Fruit fly (Drosophila melanogaster) whole organism, prepupa: ENCODE data around the gene CG6195.

Source experiments
- Blimp-1 ChIP-seq: fragments of 200-800 bp; sonication (Bioruptor generic); optimal IDR thresholded peaks from 3 replicates; lab custom pipeline; 2017; ENCODE audit warnings: missing biosample characterization, missing genetic modification characterization, mild to moderate bottlenecking, moderate library complexity, missing genetic modification reagents
- CG10631 ChIP-seq: fragments of 200-800 bp; sonication (Bioruptor generic); optimal IDR thresholded peaks from 2 replicates; lab custom pipeline; 2016; ENCODE audit warnings: missing biosample characterization, missing genetic modification characterization
- CG10669 ChIP-seq: fragments of 200-800 bp; sonication (Bioruptor generic); optimal IDR thresholded peaks from 3 replicates; lab custom pipeline; 2018; ENCODE audit warnings: missing biosample characterization, mild to moderate bottlenecking, missing genetic modification characterization, moderate library complexity
- CG11294 ChIP-seq: fragments of 200-800 bp; sonication (Bioruptor generic); IDR thresholded peaks from 2 replicates; pipeline ENCODE4 v1.3.6; 2022; ENCODE audit warnings: missing biosample characterization, missing genetic modification characterization
- CG11762 ChIP-seq: fragments of 200-800 bp; sonication (Bioruptor generic); optimal IDR thresholded peaks from 3 replicates; lab custom pipeline; 2016; ENCODE audit warnings: missing biosample characterization, missing genetic modification characterization; ENCODE audit not compliant: insufficient read depth
- CG11902 ChIP-seq: fragments of 200-800 bp; sonication (Bioruptor generic); optimal IDR thresholded peaks from 3 replicates; lab custom pipeline; 2016; ENCODE audit warnings: missing biosample characterization, missing genetic modification characterization
- CG15336 ChIP-seq: fragments of 200-800 bp; sonication (Bioruptor generic); IDR thresholded peaks from 2 replicates; pipeline ENCODE4 v1.3.6; 2022; ENCODE audit warnings: missing biosample characterization, missing genetic modification characterization
- CG1621 ChIP-seq: fragments of 200-800 bp; sonication (Bioruptor generic); optimal IDR thresholded peaks from 3 replicates; lab custom pipeline; 2018; ENCODE audit warnings: missing biosample characterization, mild to moderate bottlenecking, missing genetic modification characterization
- CG16779 ChIP-seq: fragments of 200-800 bp; sonication (Bioruptor generic); optimal IDR thresholded peaks from 3 replicates; lab custom pipeline; 2017; ENCODE audit warnings: missing biosample characterization, mild to moderate bottlenecking, missing genetic modification characterization
- CG3032 ChIP-seq: fragments of 200-800 bp; optimal IDR thresholded peaks from 2 replicates; lab custom pipeline; 2019; ENCODE audit warnings: missing biosample characterization, mild to moderate bottlenecking, missing genetic modification characterization, moderate library complexity
- CG31627 ChIP-seq: fragments of 200-800 bp; sonication (Bioruptor generic); optimal IDR thresholded peaks from 3 replicates; lab custom pipeline; 2016; ENCODE audit warnings: missing biosample characterization, missing genetic modification characterization
- CG32006 ChIP-seq: fragments of 200-800 bp; sonication (Bioruptor generic); optimal IDR thresholded peaks from 3 replicates; lab custom pipeline; 2017; ENCODE audit warnings: missing biosample characterization, mild to moderate bottlenecking, missing genetic modification characterization
- CG34406 ChIP-seq: fragments of 200-800 bp; sonication (Bioruptor generic); optimal IDR thresholded peaks from 3 replicates; lab custom pipeline; 2016; ENCODE audit warnings: missing biosample characterization, missing genetic modification characterization
- CG3919 ChIP-seq: fragments of 200-800 bp; sonication (Bioruptor generic); optimal IDR thresholded peaks from 3 replicates; lab custom pipeline; 2016; ENCODE audit warnings: missing biosample characterization, missing genetic modification characterization
- CG4318 ChIP-seq: fragments of 200-800 bp; sonication (Bioruptor generic); optimal IDR thresholded peaks from 3 replicates; lab custom pipeline; 2017; ENCODE audit warnings: missing biosample characterization, mild to moderate bottlenecking, missing genetic modification characterization
- CG6163 ChIP-seq: fragments of 200-800 bp; sonication (Bioruptor generic); IDR thresholded peaks from 3 replicates; pipeline ENCODE4 v1.3.6; 2022; ENCODE audit warnings: missing biosample characterization, missing genetic modification characterization
- CG6276 ChIP-seq: fragments of 200-800 bp; sonication (Bioruptor generic); optimal IDR thresholded peaks from 2 replicates; lab custom pipeline; 2017; ENCODE audit warnings: missing biosample characterization, mild to moderate bottlenecking, missing genetic modification characterization
- CG6792 ChIP-seq: fragments of 200-800 bp; sonication (Bioruptor generic); optimal IDR thresholded peaks from 3 replicates; lab custom pipeline; 2016; ENCODE audit warnings: missing biosample characterization, missing genetic modification characterization
- CG6808 ChIP-seq: fragments of 200-800 bp; sonication (Bioruptor generic); optimal IDR thresholded peaks from 3 replicates; lab custom pipeline; 2017; ENCODE audit warnings: missing biosample characterization, missing genetic modification characterization, mild to moderate bottlenecking, moderate library complexity, missing genetic modification reagents
- CG6854 ChIP-seq: fragments of 200-800 bp; sonication (Bioruptor generic); optimal IDR thresholded peaks from 2 replicates; lab custom pipeline; 2017; ENCODE audit warnings: missing biosample characterization, mild to moderate bottlenecking, missing genetic modification characterization
- CG7368 ChIP-seq: fragments of 200-800 bp; sonication (Bioruptor generic); optimal IDR thresholded peaks from 3 replicates; lab custom pipeline; 2016; ENCODE audit warnings: missing biosample characterization, missing genetic modification characterization
- CG8319 ChIP-seq: fragments of 200-800 bp; sonication (Bioruptor generic); optimal IDR thresholded peaks from 3 replicates; lab custom pipeline; 2016; ENCODE audit warnings: missing biosample characterization, missing genetic modification characterization
- CG8632 ChIP-seq: fragments of 200-800 bp; sonication (Bioruptor generic); optimal IDR thresholded peaks from 3 replicates; lab custom pipeline; 2016; ENCODE audit warnings: missing biosample characterization, missing genetic modification characterization
- Eip75B ChIP-seq: fragments of 200-800 bp; sonication (Bioruptor generic); optimal IDR thresholded peaks from 3 replicates; lab custom pipeline; 2016; ENCODE audit warnings: missing biosample characterization, missing genetic modification characterization
- Eip78C ChIP-seq: fragments of 200-800 bp; sonication (Bioruptor generic); peaks from one replicate; lab custom pipeline; 2016; ENCODE audit warnings: missing biosample characterization, missing genetic modification characterization
- Eip93F ChIP-seq: fragments of 200-800 bp; sonication (Bioruptor generic); optimal IDR thresholded peaks from 2 replicates; lab custom pipeline; 2016; ENCODE audit warnings: missing biosample characterization, mild to moderate bottlenecking, missing genetic modification characterization
- Ets21C ChIP-seq: fragments of 200-800 bp; sonication (Bioruptor generic); optimal IDR thresholded peaks from 3 replicates; lab custom pipeline; 2016; ENCODE audit warnings: missing biosample characterization, missing genetic modification characterization
- Gug ChIP-seq: fragments of 200-800 bp; sonication (Bioruptor generic); IDR thresholded peaks from 2 replicates; pipeline ENCODE4 v1.3.6; 2022; ENCODE audit warnings: missing biosample characterization, missing genetic modification characterization
- Hr38 ChIP-seq: sonication (Bioruptor generic); optimal IDR thresholded peaks from 2 replicates; lab custom pipeline; 2016; ENCODE audit warnings: missing biosample characterization, missing genetic modification characterization
- Hr39 ChIP-seq: fragments of 200-800 bp; sonication (Bioruptor generic); optimal IDR thresholded peaks from 2 replicates; lab custom pipeline; 2016; ENCODE audit warnings: missing biosample characterization, missing genetic modification characterization
- Lpt ChIP-seq: fragments of 200-800 bp; sonication (Bioruptor generic); optimal IDR thresholded peaks from 3 replicates; lab custom pipeline; 2016; ENCODE audit warnings: missing biosample characterization, missing genetic modification characterization
- Met ChIP-seq: fragments of 200-800 bp; sonication (Bioruptor generic); optimal IDR thresholded peaks from 3 replicates; lab custom pipeline; 2016; ENCODE audit warnings: missing biosample characterization, missing genetic modification characterization
- Sox102F ChIP-seq: fragments of 200-800 bp; sonication (Bioruptor generic); optimal IDR thresholded peaks from 2 replicates; lab custom pipeline; 2016; ENCODE audit warnings: missing biosample characterization, mild to moderate bottlenecking, missing genetic modification characterization
- Sox15 ChIP-seq: fragments of 200-800 bp; sonication (Bioruptor generic); optimal IDR thresholded peaks from 3 replicates; lab custom pipeline; 2016; ENCODE audit warnings: missing biosample characterization, missing genetic modification characterization
- achi ChIP-seq: fragments of 200-800 bp; sonication (Bioruptor generic); optimal IDR thresholded peaks from 3 replicates; lab custom pipeline; 2016; ENCODE audit warnings: missing biosample characterization, missing genetic modification characterization
- acj6 ChIP-seq: fragments of 200-800 bp; sonication (Bioruptor generic); optimal IDR thresholded peaks from 3 replicates; lab custom pipeline; 2016; ENCODE audit warnings: missing biosample characterization, missing genetic modification characterization
- cyc ChIP-seq: fragments of 200-800 bp; sonication (Bioruptor generic); optimal IDR thresholded peaks from 3 replicates; lab custom pipeline; 2016; ENCODE audit warnings: missing biosample characterization, missing genetic modification characterization
- dac ChIP-seq: fragments of 200-800 bp; sonication (Bioruptor generic); optimal IDR thresholded peaks from 2 replicates; lab custom pipeline; 2017; ENCODE audit warnings: missing biosample characterization, mild to moderate bottlenecking, missing genetic modification characterization
- dsx ChIP-seq: fragments of 200-800 bp; optimal IDR thresholded peaks from 3 replicates; lab custom pipeline; 2019; ENCODE audit warnings: missing biosample characterization, mild to moderate bottlenecking, missing genetic modification characterization, moderate library complexity; ENCODE audit not compliant: poor library complexity, severe bottlenecking
- eg ChIP-seq: fragments of 200-800 bp; sonication (Bioruptor generic); IDR thresholded peaks from 3 replicates; pipeline ENCODE4 v1.3.6; 2022; ENCODE audit warnings: missing biosample characterization, missing genetic modification characterization
- esn ChIP-seq: fragments of 200-800 bp; sonication (Bioruptor generic); optimal IDR thresholded peaks from 2 replicates; lab custom pipeline; 2016; ENCODE audit warnings: missing biosample characterization, mild to moderate bottlenecking, missing genetic modification characterization, moderate library complexity
- fd59A ChIP-seq: fragments of 200-800 bp; sonication (Bioruptor generic); optimal IDR thresholded peaks from 2 replicates; lab custom pipeline; 2017; ENCODE audit warnings: missing biosample characterization, mild to moderate bottlenecking, missing genetic modification characterization, missing genetic modification reagents
- fkh ChIP-seq: fragments of 200-800 bp; sonication (Bioruptor generic); optimal IDR thresholded peaks from 3 replicates; lab custom pipeline; 2017; ENCODE audit warnings: missing biosample characterization, mild to moderate bottlenecking, missing genetic modification characterization, moderate library complexity
- net ChIP-seq: fragments of 200-800 bp; sonication (Bioruptor generic); optimal IDR thresholded peaks from 3 replicates; lab custom pipeline; 2016; ENCODE audit warnings: missing biosample characterization, missing genetic modification characterization
- pdm3 ChIP-seq: fragments of 200-800 bp; sonication (Bioruptor generic); optimal IDR thresholded peaks from 3 replicates; lab custom pipeline; 2016; ENCODE audit warnings: missing biosample characterization, missing genetic modification characterization
- salr ChIP-seq, 2 experiments: fragments of 200-800 bp; sonication (Bioruptor generic); optimal IDR thresholded peaks; 3 replicates each; lab custom pipeline; 2016 to 2018; ENCODE audit warnings: missing biosample characterization in 2 of 2, missing genetic modification characterization in 2 of 2, mild to moderate bottlenecking in 1 of 2
- spab ChIP-seq: fragments of 200-800 bp; sonication (Bioruptor generic); optimal IDR thresholded peaks from 2 replicates; lab custom pipeline; 2017; ENCODE audit warnings: missing biosample characterization, mild to moderate bottlenecking, missing genetic modification characterization, missing genetic modification reagents
- ss ChIP-seq, 2 experiments: fragments of 200-800 bp; sonication (Bioruptor generic); optimal IDR thresholded peaks; 2 replicates in 1 of 2; 3 replicates in 1 of 2; lab custom pipeline; 2017 to 2018; ENCODE audit warnings: mild to moderate bottlenecking in 2 of 2, missing biosample characterization in 2 of 2, missing genetic modification characterization in 2 of 2, moderate library complexity in 1 of 2
- svp ChIP-seq: fragments of 200-800 bp; sonication (Bioruptor generic); peaks from one replicate; lab custom pipeline; 2016; ENCODE audit warnings: missing biosample characterization, missing genetic modification characterization
- topi ChIP-seq: fragments of 200-800 bp; sonication (Bioruptor generic); optimal IDR thresholded peaks from 3 replicates; lab custom pipeline; 2016; ENCODE audit warnings: missing biosample characterization, missing genetic modification characterization
- vri ChIP-seq: fragments of 200-800 bp; sonication (Bioruptor generic); optimal IDR thresholded peaks from 3 replicates; lab custom pipeline; 2016; ENCODE audit warnings: missing biosample characterization, mild to moderate bottlenecking, missing genetic modification characterization

The CG6195 gene

dm6 chr3R:19641498-19642065 is 6.6 kb downstream of the CG6195 start:
- TF ChIP-seq dac (GFP tag; lab: Kevin White, UChicago) (peak; percentile 55), Sox102F (peak; percentile 73), CG11762 (GFP tag; lab: Kevin White, UChicago) (peak; percentile 55), Lpt (peak; percentile 73), CG16779 (tag; lab: Kevin White, UChicago) (peak; percentile 50), svp (GFP tag; lab: Kevin White, UChicago) (peak; percentile 86), Hr38 (GFP tag; lab: Kevin White, UChicago) (no peak), fd59A (GFP tag; lab: Kevin White, UChicago) (peak; percentile 46), acj6 (GFP tag; lab: Kevin White, UChicago) (peak; percentile 69), spab (GFP tag; lab: Kevin White, UChicago) (peak; percentile 54), topi (peak; percentile 77), CG10631 (GFP tag; lab: Kevin White, UChicago) (peak; percentile 80), esn (GFP tag; lab: Kevin White, UChicago) (peak; percentile 85), CG8632 (peak; percentile 83), CG32006 (GFP tag; lab: Kevin White, UChicago) (peak; percentile 82), Eip78C (GFP tag; lab: Kevin White, UChicago) (peak; percentile 95), net (GFP tag; lab: Kevin White, UChicago) (peak; percentile 78), CG6276 (GFP tag; lab: Kevin White, UChicago) (peak; percentile 86), salr (GFP tag; optimal IDR thresholded peaks at IDR 0.05; lab: Kevin White, UChicago) (peak in 1 of 2 experiments; percentile 80), CG6854 (GFP tag; lab: Kevin White, UChicago) (no peak), Sox15 (GFP tag; lab: Kevin White, UChicago) (peak; percentile 60), achi (GFP tag; lab: Kevin White, UChicago) (peak; percentile 76), Eip93F (GFP tag; lab: Kevin White, UChicago) (peak; percentile 52), Blimp-1 (peak; percentile 61), CG6792 (GFP tag; lab: Kevin White, UChicago) (peak; percentile 73), dsx (GFP tag; lab: Kevin White, UChicago) (peak; percentile 55), fkh (GFP tag; lab: Kevin White, UChicago) (peak; percentile 73), CG15336 (GFP tag; lab: Robert Waterston, UW) (peak; percentile 95), CG11294 (peak; percentile 78), CG31627 (peak; percentile 62), Hr39 (GFP tag; lab: Kevin White, UChicago) (peak; percentile 35), CG10669 (GFP tag; lab: Kevin White, UChicago) (peak; percentile 66), ss (GFP tag; optimal IDR thresholded peaks at IDR 0.05; lab: Kevin White, UChicago) (peak; percentile 40 to 66), CG4318 (GFP tag; lab: Kevin White, UChicago) (peak; percentile 68), CG34406 (GFP tag; lab: Kevin White, UChicago) (peak; percentile 82), CG6163 (GFP tag; lab: Robert Waterston, UW) (peak; percentile 94), CG11902 (peak; percentile 49), CG8319 (GFP tag; lab: Kevin White, UChicago) (peak; percentile 45), CG6808 (GFP tag; lab: Kevin White, UChicago) (peak; percentile 64), CG7368 (GFP tag; lab: Kevin White, UChicago) (peak; percentile 70), CG3032 (peak; percentile 74), Ets21C (GFP tag; lab: Kevin White, UChicago) (peak; percentile 46), cyc (GFP tag; lab: Kevin White, UChicago) (peak; percentile 71), vri (GFP tag; lab: Kevin White, UChicago) (peak; percentile 79), Eip75B (GFP tag; lab: Kevin White, UChicago) (peak; percentile 79), Gug (peak; percentile 90), Met (GFP tag; lab: Kevin White, UChicago) (peak; percentile 79), CG1621 (tag; lab: Kevin White, UChicago) (peak; percentile 59), CG3919 (GFP tag; lab: Kevin White, UChicago) (peak; percentile 85), eg (GFP tag; lab: Robert Waterston, UW) (peak; percentile 96), pdm3 (GFP tag; lab: Kevin White, UChicago) (peak; percentile 77)
